Worm (Caenorhabditis elegans) whole organism, L4 larva: ENCODE measurements around the gene acr-5.

ENCODE experiments used
- F37D6.2 ChIP-seq: sonication (generic microtip); optimal IDR thresholded peaks from 2 replicates; lab custom pipeline; 2016; ENCODE audit warnings: mild to moderate bottlenecking, missing genetic modification characterization, missing compliant biosample characterization
- F44E2.7 ChIP-seq: fragments of 200-800 bp; sonication (Bioruptor generic); IDR thresholded peaks from 2 replicates; pipeline ENCODE4 v2.1.2; 2022; ENCODE audit warnings: missing genetic modification characterization, missing compliant biosample characterization
- F49E8.2 ChIP-seq: sonication (generic microtip); optimal IDR thresholded peaks from 2 replicates; lab custom pipeline; 2016; ENCODE audit warnings: missing compliant biosample characterization, mild to moderate bottlenecking, missing genetic modification characterization, borderline replicate concordance
- R02D3.7 ChIP-seq: fragments of 150-350 bp; sonication (generic microtip); optimal IDR thresholded peaks from 3 replicates; lab custom pipeline; 2014; ENCODE audit warnings: missing biosample characterization, missing genetic modification characterization
- Y75B8A.6 ChIP-seq: fragments of 200-800 bp; sonication (Bioruptor generic); IDR thresholded peaks from 2 replicates; pipeline ENCODE4 v1.3.6; 2022; ENCODE audit warnings: missing genetic modification reagents, missing genetic modification characterization, missing compliant biosample characterization
- aha-1 ChIP-seq: fragments of 150-350 bp; peaks from one replicate; lab custom pipeline; 2014; ENCODE audit warnings: missing biosample characterization, missing genetic modification characterization
- aly-2 ChIP-seq: sonication (generic microtip); optimal IDR thresholded peaks from 2 replicates; lab custom pipeline; 2018; ENCODE audit warnings: missing biosample characterization, missing genetic modification characterization
- attf-4 ChIP-seq: sonication (generic microtip); optimal IDR thresholded peaks from 3 replicates; lab custom pipeline; 2017; ENCODE audit warnings: missing biosample characterization, missing genetic modification characterization
- ceh-20 ChIP-seq: fragments of 200-800 bp; sonication (Bioruptor generic); IDR thresholded peaks from 2 replicates; pipeline ENCODE4 v1.3.6; 2022; ENCODE audit warnings: missing genetic modification reagents, missing genetic modification characterization, missing compliant biosample characterization
- cey-2 ChIP-seq: sonication (generic microtip); optimal IDR thresholded peaks from 3 replicates; lab custom pipeline; 2017; ENCODE audit warnings: missing genetic modification characterization, mild to moderate bottlenecking, missing compliant biosample characterization, antibody characterized with exemption, borderline replicate concordance; ENCODE audit not compliant: insufficient read depth
- ctbp-1 ChIP-seq: fragments of 200-800 bp; sonication (Bioruptor generic); IDR thresholded peaks from 2 replicates; pipeline ENCODE4 v1.3.6; 2022; ENCODE audit warnings: missing genetic modification reagents, missing genetic modification characterization, missing compliant biosample characterization
- daf-16 ChIP-seq, 3 experiments: sonication (generic microtip); optimal IDR thresholded peaks; 2 replicates each; lab custom pipeline; 2016 to 2017; ENCODE audit warnings: missing genetic modification characterization in 3 of 3, missing genetic modification reagents in 3 of 3, mild to moderate bottlenecking in 2 of 3, missing compliant biosample characterization in 2 of 3, missing biosample characterization in 1 of 3, moderate library complexity in 1 of 3
- dmd-6 ChIP-seq: fragments of 200-800 bp; sonication (Bioruptor generic); IDR thresholded peaks from 2 replicates; pipeline ENCODE4 v1.3.6; 2022; ENCODE audit warnings: missing genetic modification reagents, missing genetic modification characterization, missing compliant biosample characterization
- dmd-8 ChIP-seq: fragments of 200-800 bp; sonication (Bioruptor generic); IDR thresholded peaks from 2 replicates; pipeline ENCODE4 v1.3.6; 2022; ENCODE audit warnings: missing genetic modification characterization, missing compliant biosample characterization
- dpl-1 ChIP-seq: fragments of 150-350 bp; optimal IDR thresholded peaks from 2 replicates; lab custom pipeline; 2014; ENCODE audit warnings: missing biosample characterization, missing genetic modification reagents, missing genetic modification characterization
- duxl-1 ChIP-seq: sonication (generic microtip); optimal IDR thresholded peaks from 2 replicates; lab custom pipeline; 2016; ENCODE audit warnings: mild to moderate bottlenecking, missing genetic modification characterization, moderate library complexity, missing compliant biosample characterization; ENCODE audit not compliant: poor library complexity
- dve-1 ChIP-seq: sonication (generic microtip); optimal IDR thresholded peaks from 2 replicates; lab custom pipeline; 2017; ENCODE audit warnings: antibody characterized with exemption, mild to moderate bottlenecking, missing genetic modification characterization, missing compliant biosample characterization; ENCODE audit not compliant: insufficient read depth
- hlh-11 ChIP-seq: fragments of 200-800 bp; sonication (Bioruptor generic); optimal IDR thresholded peaks from 2 replicates; lab custom pipeline; 2018; ENCODE audit warnings: mild to moderate bottlenecking, missing genetic modification characterization, missing compliant biosample characterization
- hlh-30 ChIP-seq: sonication (generic microtip); optimal IDR thresholded peaks from 2 replicates; lab custom pipeline; 2017; ENCODE audit warnings: antibody characterized with exemption, mild to moderate bottlenecking, missing genetic modification characterization, missing compliant biosample characterization; ENCODE audit not compliant: insufficient read depth
- hmg-1.1 ChIP-seq: fragments of 200-800 bp; sonication (Bioruptor generic); IDR thresholded peaks from 2 replicates; pipeline ENCODE4 v1.3.6; 2022; ENCODE audit warnings: missing genetic modification reagents, missing genetic modification characterization, missing compliant biosample characterization
- lim-7 ChIP-seq: fragments of 200-800 bp; sonication (Bioruptor generic); IDR thresholded peaks from 2 replicates; pipeline ENCODE4 v1.3.6; 2022; ENCODE audit warnings: missing genetic modification characterization, missing compliant biosample characterization
- lin-39 ChIP-seq: fragments of 150-350 bp; optimal IDR thresholded peaks from 2 replicates; lab custom pipeline; 2014; ENCODE audit warnings: missing biosample characterization, missing genetic modification reagents, missing genetic modification characterization
- mdl-1 ChIP-seq, 2 experiments: fragments of 150-350 bp in 1 of 2; sonication (generic microtip) in 1 of 2; optimal IDR thresholded peaks; 2 replicates each; lab custom pipeline; 2014 to 2017; ENCODE audit warnings: missing biosample characterization in 2 of 2, missing genetic modification characterization in 2 of 2
- mdt-29 ChIP-seq: fragments of 200-800 bp; sonication (Bioruptor generic); IDR thresholded peaks from 2 replicates; pipeline ENCODE4 v1.3.6; 2022; ENCODE audit warnings: missing genetic modification reagents, missing genetic modification characterization, missing compliant biosample characterization
- mxl-2 ChIP-seq: fragments of 200-800 bp; sonication (Bioruptor generic); conservative IDR thresholded peaks from 2 replicates; pipeline ENCODE4 v1.3.6; 2022; ENCODE audit warnings: missing genetic modification reagents, missing genetic modification characterization, missing compliant biosample characterization
- nhr-111 ChIP-seq: fragments of 200-800 bp; sonication (Bioruptor generic); optimal IDR thresholded peaks from 2 replicates; lab custom pipeline; 2018; ENCODE audit warnings: mild to moderate bottlenecking, missing genetic modification characterization, missing compliant biosample characterization
- nhr-28 ChIP-seq: fragments of 150-350 bp; optimal IDR thresholded peaks from 2 replicates; lab custom pipeline; 2014; ENCODE audit warnings: missing biosample characterization, missing genetic modification characterization
- nhr-42 ChIP-seq: fragments of 200-800 bp; sonication (Bioruptor generic); IDR thresholded peaks from 2 replicates; pipeline ENCODE4 v1.3.6; 2022; ENCODE audit warnings: missing genetic modification characterization, missing compliant biosample characterization
- pqm-1 ChIP-seq: sonication (generic microtip); optimal IDR thresholded peaks from 2 replicates; lab custom pipeline; 2017; ENCODE audit warnings: missing biosample characterization, missing genetic modification characterization
- spr-1 ChIP-seq: sonication (generic microtip); optimal IDR thresholded peaks from 2 replicates; lab custom pipeline; 2016; ENCODE audit warnings: mild to moderate bottlenecking, missing genetic modification characterization, missing compliant biosample characterization
- unc-62 ChIP-seq, 3 experiments: fragments of 150-350 bp in 1 of 3; sonication (generic microtip); optimal IDR thresholded peaks in 2 of 3; peaks in 1 of 3; 1 replicate in 1 of 3; 2 replicates in 2 of 3; lab custom pipeline; 2014 to 2017; ENCODE audit warnings: missing biosample characterization in 3 of 3, missing genetic modification characterization in 3 of 3, missing genetic modification reagents in 3 of 3, missing genotype in 1 of 3
- zag-1 ChIP-seq: fragments of 150-350 bp; optimal IDR thresholded peaks from 2 replicates; lab custom pipeline; 2014; ENCODE audit warnings: missing biosample characterization, missing genetic modification characterization
- zip-2 ChIP-seq: fragments of 150-350 bp; optimal IDR thresholded peaks from 2 replicates; lab custom pipeline; 2014; ENCODE audit warnings: missing biosample characterization, missing genetic modification characterization

Gene acr-5

ce11 chrIII:6500032-6500564 lies 14.5 kb downstream of the acr-5 start, which contains the start of gene F23F12.3:
F23F12.3 (plus strand) TSS chrIII:6500514.
- TF ChIP-seq lim-7 (GFP tag; lab: Robert Waterston, UW) (no peak), dmd-8 (no peak), pqm-1 (tag; lab: Kevin White, UChicago) (peak; percentile 29), dmd-6 (GFP tag; lab: Robert Waterston, UW) (peak; percentile 21; the same call in 1 of the 2 replicates), aha-1 (peak; percentile 74)

DNA sequence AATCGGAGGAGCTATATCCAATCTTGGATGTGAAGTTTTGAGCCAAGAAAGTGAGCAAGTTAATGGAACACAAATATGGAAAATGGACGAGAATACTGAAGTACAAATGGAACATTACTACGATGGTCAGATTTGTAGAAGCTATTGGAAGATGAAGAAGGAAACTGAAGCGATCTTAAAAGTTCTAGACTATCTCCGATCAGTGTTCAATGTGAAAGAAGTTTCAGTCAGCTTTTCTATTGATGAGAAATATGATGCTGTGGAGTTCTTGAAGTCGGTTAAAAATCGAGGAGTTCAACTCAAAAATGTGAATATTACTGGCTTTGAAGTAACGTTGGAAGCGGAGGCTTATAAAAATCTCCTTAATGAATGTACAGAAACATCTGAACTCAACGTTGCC lies 15.5 kb downstream of the acr-5 start:
- TF ChIP-seq unc-62 (GFP tag; optimal IDR thresholded peaks at IDR 0.05 in 1 of 2; lab: Kevin White, UChicago) (peak in 1 of 2 experiments; percentile 92), unc-62 (tag; optimal IDR thresholded peaks at IDR 0.05; lab: Kevin White, UChicago) (no peak), lin-39 (tag; lab: Kevin White, UChicago) (no peak)
- TF ChIP-seq, all 104 proteins: peak for 1

DNA sequence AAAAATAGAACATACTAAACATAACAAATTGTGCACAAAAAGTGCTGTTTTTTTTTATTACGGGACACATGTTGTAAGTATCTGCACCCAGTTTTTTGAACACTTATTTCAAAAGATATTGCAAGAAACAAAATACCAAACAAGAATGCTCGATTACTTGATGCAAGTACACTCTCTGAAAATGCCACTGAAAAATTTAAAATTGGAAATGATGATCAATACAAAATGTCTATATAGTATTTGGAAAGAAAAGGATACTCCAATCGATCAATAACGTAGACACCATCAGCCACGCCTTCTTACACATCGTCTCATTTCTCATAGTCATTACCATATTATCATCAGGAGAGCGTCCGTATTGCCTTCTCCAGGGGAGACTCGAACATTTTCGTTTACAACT lies 16.4 kb downstream of the acr-5 start, which contains the start of gene sdz-15:
TSS of gene sdz-15 (plus strand) at position 301 of the 400 bp plus-strand sequence.
- TF ChIP-seq mdl-1 (tag; optimal IDR thresholded peaks at IDR 0.05; lab: Kevin White, UChicago) (no peak), F49E8.2 (no peak), spr-1 (tag; lab: Kevin White, UChicago) (no peak), ctbp-1 (GFP tag; lab: Robert Waterston, UW) (no peak), aly-2 (tag; lab: Kevin White, UChicago) (no peak), zip-2 (tag; lab: Kevin White, UChicago) (no peak), mdt-29 (no peak)
- TF ChIP-seq, all 104 proteins: peak for 0

DNA sequence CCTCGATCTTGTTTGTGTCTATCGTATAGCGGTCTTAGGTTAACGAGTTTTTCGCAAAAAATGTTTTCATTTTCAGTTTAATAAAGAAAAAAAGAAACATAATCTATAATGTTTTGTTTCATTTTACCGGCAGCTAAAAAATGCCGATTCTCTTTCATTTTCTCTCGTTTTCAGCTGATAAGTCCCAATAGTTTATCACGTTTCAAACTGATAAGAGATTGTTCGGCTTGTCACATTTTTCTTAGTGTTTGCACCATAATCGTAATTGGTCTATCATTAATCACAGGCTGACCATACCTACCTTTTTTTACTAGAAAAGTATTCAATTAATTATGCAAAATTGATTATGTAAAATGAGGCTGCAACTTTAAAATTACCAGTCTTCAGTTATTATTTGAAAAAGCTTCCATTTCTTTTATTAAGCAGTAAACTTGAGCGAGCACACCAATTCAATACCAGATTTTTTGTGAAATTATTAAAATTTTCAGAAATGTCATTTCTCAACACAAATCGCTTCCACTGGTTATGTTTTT lies 19.3 kb downstream of the acr-5 start, which contains the start of gene F23F12.13:
TSS of gene F23F12.13 (plus strand) at position 483 of the 533 bp plus-strand sequence.
- peak; percentile 52 for TF ChIP-seq hlh-30
- peak; percentile 58 for TF ChIP-seq dve-1 (tag; lab: Kevin White, UChicago)
- peak; percentile 73 for TF ChIP-seq pqm-1 (tag; lab: Kevin White, UChicago)
- TF ChIP-seq R02D3.7 (tag; lab: Kevin White, UChicago) = no peak
- TF ChIP-seq F37D6.2 (tag; lab: Kevin White, UChicago) = no peak
- TF ChIP-seq dmd-6 (GFP tag; lab: Robert Waterston, UW) = peak; percentile 53; the same call in 1 of the 2 replicates
- TF ChIP-seq hlh-11 (tag; lab: Kevin White, UChicago) = peak; percentile 41
- peak; percentile 37 for TF ChIP-seq nhr-28

- no peak for TF ChIP-seq nhr-111 (GFP tag; lab: Kevin White, UChicago)
- no peak for TF ChIP-seq dve-1 (tag; lab: Kevin White, UChicago)
- no peak for TF ChIP-seq cey-2 (tag; lab: Kevin White, UChicago)
- no peak for TF ChIP-seq Y75B8A.6 (GFP tag; lab: Robert Waterston, UW)
- no peak for TF ChIP-seq nhr-42 (GFP tag; lab: Robert Waterston, UW)
- no peak for TF ChIP-seq aly-2 (tag; lab: Kevin White, UChicago)
- no peak for TF ChIP-seq hmg-1.1 (GFP tag; lab: Robert Waterston, UW)
- TF ChIP-seq duxl-1 (tag; lab: Kevin White, UChicago) = no peak
- no peak for TF ChIP-seq ceh-20 (GFP tag; lab: Robert Waterston, UW)
- TF ChIP-seq dmd-8 = no peak
- no peak for TF ChIP-seq dpl-1 (GFP tag; lab: Kevin White, UChicago)
- TF ChIP-seq daf-16 (GFP tag; optimal IDR thresholded peaks at IDR 0.05; lab: Kevin White, UChicago) = no peak
- TF ChIP-seq daf-16 (tag; optimal IDR thresholded peaks at IDR 0.05; lab: Kevin White, UChicago) = no peak
- no peak for TF ChIP-seq zag-1 (tag; lab: Kevin White, UChicago)
- no peak for TF ChIP-seq mxl-2 (GFP tag; lab: Robert Waterston, UW)
- TF ChIP-seq F44E2.7 (GFP tag; lab: Robert Waterston, UW) = no peak
- TF ChIP-seq attf-4 = no peak
- no peak for TF ChIP-seq aha-1
Observed at ce11 chrIII:6492807-6493206, 21.8 kb downstream of the acr-5 start, which contains the start of gene srb-11. srb-11 (minus strand) TSS chrIII:6492907.
